Fruit fly (Drosophila melanogaster): ENCODE measurements around the gene CG9312.

CG9312 gene

dm6 chr3R:13796607-13797246 is 31.2 kb downstream of the CG9312 start (continued):
- TF ChIP-seq slbo (GFP tag; IDR thresholded peaks at IDR 0.05) (no peak), CG6272 (GFP tag; IDR thresholded peaks at IDR 0.05) (no peak), caup (GFP tag; optimal IDR thresholded peaks at IDR 0.05; ENCODE audit: severe bottlenecking) (no peak), pnt (GFP tag; optimal IDR thresholded peaks at IDR 0.05) (no peak), CG2678 (tag; optimal IDR thresholded peaks at IDR 0.05) (no peak), cg (GFP tag; optimal IDR thresholded peaks at IDR 0.05) (peak; percentile 80), en (GFP tag; optimal IDR thresholded peaks at IDR 0.05) (no peak), C15 (GFP tag; IDR thresholded peaks at IDR 0.05) (0 out of 3 replicates have a peak, but pooled peaks have one; percentile 17), CG31224 (GFP tag; IDR thresholded peaks at IDR 0.05) (peak; percentile 55), CG12744 (GFP tag; optimal IDR thresholded peaks at IDR 0.05) (no peak), z (GFP tag; IDR thresholded peaks at IDR 0.05) (no peak), CG3163 (GFP tag; optimal IDR thresholded peaks at IDR 0.05) (peak; percentile 94), Kr (GFP tag; optimal IDR thresholded peaks at IDR 0.05) (no peak), CG4360 (GFP tag; IDR thresholded peaks at IDR 0.05) (peak; percentile 90), CG1603 (tag; optimal IDR thresholded peaks at IDR 0.05) (no peak), Trl (optimal IDR thresholded peaks at IDR 0.05) (peak; percentile 61 to 65), Trl (GFP tag; optimal IDR thresholded peaks at IDR 0.05) (no peak), CG9932 (GFP tag; IDR thresholded peaks at IDR 0.05) (no peak), crc (GFP tag; optimal IDR thresholded peaks at IDR 0.05) (no peak), ham (GFP tag; IDR thresholded peaks at IDR 0.05) (no peak), MTF-1 (GFP tag; optimal IDR thresholded peaks at IDR 0.05; ENCODE audit: borderline replicate concordance) (no peak), sens (GFP tag) (peak; percentile 1), CG30020 (tag; optimal IDR thresholded peaks at IDR 0.05) (no peak), yki (optimal IDR thresholded peaks at IDR 0.05) (no peak), zf30C (GFP tag; optimal IDR thresholded peaks at IDR 0.05) (no peak), NC2α (GFP tag; optimal IDR thresholded peaks at IDR 0.05) (no peak), HLHmδ (GFP tag; optimal IDR thresholded peaks at IDR 0.05) (no peak), CG8478 (optimal IDR thresholded peaks at IDR 0.05) (no peak), HHEX (GFP tag; optimal IDR thresholded peaks at IDR 0.05) (no peak), CG30431 (GFP tag; optimal IDR thresholded peaks at IDR 0.05) (no peak), CG12071 (GFP tag; optimal IDR thresholded peaks at IDR 0.05) (no peak), mirr (GFP tag; optimal IDR thresholded peaks at IDR 0.05) (peak; percentile 39), sd (tag; optimal IDR thresholded peaks at IDR 0.05) (peak; percentile 30), Med (GFP tag) (peak; percentile 41), GATAe (GFP tag; conservative IDR thresholded peaks at IDR 0.05) (no peak), CG17612 (GFP tag; IDR thresholded peaks at IDR 0.05) (no peak), CG5180 (GFP tag; optimal IDR thresholded peaks at IDR 0.05) (peak; percentile 65), CG10267 (tag; optimal IDR thresholded peaks at IDR 0.05) (no peak), Rx (GFP tag; IDR thresholded peaks at IDR 0.05) (no peak), abd-A (tag; optimal IDR thresholded peaks at IDR 0.05) (peak; percentile 54), CG1024 (GFP tag; IDR thresholded peaks at IDR 0.05) (no peak), fru (optimal IDR thresholded peaks at IDR 0.05) (no peak), CG12219 (GFP tag; optimal IDR thresholded peaks at IDR 0.05) (peak; percentile 12), pho (GFP tag; optimal IDR thresholded peaks at IDR 0.05) (no peak), Hr78 (GFP tag; optimal IDR thresholded peaks at IDR 0.05) (peak in 1 of 2 experiments; percentile 63), CG3995 (GFP tag; optimal IDR thresholded peaks at IDR 0.05) (no peak), CG1602 (GFP tag; optimal IDR thresholded peaks at IDR 0.05) (no peak), CG33557 (GFP tag; optimal IDR thresholded peaks at IDR 0.05) (no peak)

Measured in whole organism, embryonic.